Worm (Caenorhabditis elegans): ENCODE measurements around the gene F33H12.1.
"Not testable (repeated sequence)": the region's sequence is repeated elsewhere in the genome, so short reads cannot be mapped to it uniquely, and the experiment has no call there.

Gene F33H12.1

DNA sequence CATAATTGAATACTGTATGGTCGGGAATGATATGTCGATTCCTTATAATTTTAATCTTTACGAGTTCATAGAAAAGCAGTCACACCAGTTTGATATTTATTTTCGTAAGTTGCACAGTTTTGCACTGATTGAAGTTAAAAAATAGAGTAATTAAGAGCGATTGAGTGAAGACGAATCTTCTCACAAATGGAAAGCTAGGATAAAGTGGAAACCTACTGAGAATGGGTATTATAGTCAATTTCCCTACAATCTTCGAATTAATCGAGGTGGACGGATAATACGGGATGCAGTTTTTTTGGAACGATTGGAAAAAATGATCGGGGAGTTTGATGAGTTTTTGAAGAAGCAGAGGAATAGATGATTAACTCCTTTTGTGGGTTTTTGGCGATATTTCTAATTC, 40.7 kb downstream of the F33H12.1 start, which contains the start of gene F22E5.23:
Gene F22E5.23 (plus strand): TSS at position 301 of the 400 bp plus-strand sequence.
- no peak for TF ChIP-seq him-1 (tag; optimal IDR thresholded peaks at IDR 0.05)

DNA sequence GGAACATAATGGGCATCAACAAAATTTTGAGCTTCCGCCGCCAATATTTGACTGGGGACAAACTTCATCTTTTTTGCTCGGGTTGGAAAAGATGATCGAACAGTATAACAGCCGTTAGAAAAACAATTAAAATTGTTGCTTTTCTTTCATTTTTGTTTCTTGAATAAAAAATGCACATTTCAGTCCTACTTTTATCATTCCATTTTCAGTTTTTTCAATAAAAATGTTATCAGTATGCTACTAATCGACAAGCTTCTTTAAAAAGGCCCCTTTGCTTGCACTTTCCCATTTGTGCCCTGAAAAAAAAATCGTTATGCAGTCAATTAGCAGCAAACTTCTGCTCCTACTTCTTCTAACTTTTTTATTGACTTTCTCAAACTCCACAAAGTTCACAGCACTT, 41.5 kb downstream of the F33H12.1 start, which contains the start of gene F22E5.7:
Gene F22E5.7 (plus strand): TSS at position 301 of the 400 bp plus-strand sequence.
- TF ChIP-seq W03F9.2 (tag; optimal IDR thresholded peaks at IDR 0.05) (no peak), him-1 (tag; optimal IDR thresholded peaks at IDR 0.05) (no peak), dao-5 (tag; optimal IDR thresholded peaks at IDR 0.05) (no peak)

DNA sequence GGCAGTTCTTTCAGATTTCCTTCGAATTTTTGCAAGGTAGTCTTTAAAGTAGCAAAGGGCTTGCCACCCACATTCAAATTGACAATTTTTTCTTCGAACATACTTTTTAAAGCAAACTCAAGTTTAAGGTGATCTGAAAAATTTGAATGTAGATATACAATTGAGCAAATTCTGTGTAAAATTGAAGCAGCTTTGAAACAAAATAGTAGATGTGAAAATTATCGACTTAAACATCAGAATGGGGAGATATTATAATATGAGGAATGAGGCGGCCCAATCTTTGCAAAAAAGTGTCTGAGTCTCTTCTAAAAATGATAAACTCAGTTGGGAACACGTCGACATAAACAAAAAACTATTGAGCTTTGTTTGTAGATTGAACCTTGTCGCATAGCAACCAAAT, 44.2 kb downstream of the F33H12.1 start, which contains the start of gene F22E5.11:
Gene F22E5.11 (minus strand): TSS at position 101 of the 400 bp plus-strand sequence.
- TF ChIP-seq W03F9.2 (tag; optimal IDR thresholded peaks at IDR 0.05) (no peak), dao-5 (tag; optimal IDR thresholded peaks at IDR 0.05) (no peak), him-1 (tag; optimal IDR thresholded peaks at IDR 0.05) (no peak)

DNA sequence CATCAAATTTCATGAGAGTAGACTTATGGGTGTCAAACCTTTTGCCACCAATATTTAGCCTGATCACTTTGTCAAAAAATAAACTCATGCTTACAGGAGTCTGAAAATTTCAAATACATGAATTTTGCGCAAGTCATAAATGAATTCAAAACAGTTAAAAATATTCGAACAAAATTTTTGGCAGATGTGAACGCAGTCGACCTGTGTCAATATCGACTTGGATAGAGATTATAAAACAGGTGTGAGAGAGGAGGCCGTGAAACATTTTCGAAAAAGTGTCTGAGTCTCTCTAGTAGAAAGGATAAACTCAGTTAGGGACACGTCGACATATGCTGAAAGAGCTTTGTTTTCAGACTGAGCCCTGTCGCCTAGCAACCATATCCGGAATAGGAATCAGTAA, 46.5 kb downstream of the F33H12.1 start, which contains the start of gene F22E5.12:
Gene F22E5.12 (minus strand): TSS at position 101 of the 400 bp plus-strand sequence.
- not testable (repeated sequence) for TF ChIP-seq dao-5, W03F9.2, him-1 (tag; optimal IDR thresholded peaks at IDR 0.05)

DNA sequence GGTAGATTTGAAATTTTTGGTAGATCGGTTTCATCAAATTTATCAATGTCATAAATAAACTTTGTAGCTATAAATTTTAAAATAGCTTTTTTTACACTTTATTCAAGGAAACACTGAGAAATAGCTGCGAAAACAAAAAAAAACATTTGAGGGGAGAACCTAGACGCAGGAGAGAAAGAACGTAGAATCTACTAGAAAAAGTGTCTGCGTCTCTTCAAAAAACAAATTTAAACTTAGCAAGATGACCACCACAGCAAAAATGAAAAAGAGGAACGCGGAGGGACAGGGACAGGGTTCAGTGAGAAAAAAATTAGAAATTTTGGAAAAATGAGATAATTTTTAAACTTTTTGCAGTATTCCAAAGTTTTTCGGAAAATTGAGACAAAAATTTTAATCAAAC, 48.7 kb downstream of the F33H12.1 start:
- no peak for TF ChIP-seq W03F9.2 (tag; optimal IDR thresholded peaks at IDR 0.05)
- TF ChIP-seq dao-5 (tag; optimal IDR thresholded peaks at IDR 0.05), result no peak
- TF ChIP-seq him-1 (tag; optimal IDR thresholded peaks at IDR 0.05), result no peak

DNA sequence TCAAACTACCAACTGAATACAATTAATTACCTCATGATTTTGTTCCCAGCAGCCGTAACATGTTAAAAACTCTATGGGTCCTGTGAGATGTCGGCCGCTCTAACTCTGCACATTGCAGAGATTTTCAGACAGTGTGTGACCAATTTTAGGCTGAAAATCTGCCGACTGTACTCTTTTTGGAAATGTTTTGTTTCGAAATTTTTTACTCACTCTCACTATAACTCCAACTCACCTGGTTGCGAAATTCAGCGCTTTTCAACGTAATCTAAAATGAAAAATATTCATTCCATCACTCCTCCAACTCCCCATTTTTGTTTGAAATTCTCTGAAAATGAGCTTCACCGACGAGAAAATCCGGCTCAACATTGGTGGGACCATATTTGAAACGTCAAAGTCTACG, 49.3 kb downstream of the F33H12.1 start, which contains the start of the genes F22E5.13 and F22E5.6:
Gene F22E5.13 (minus strand): TSS at position 101 of the 400 bp plus-strand sequence.
Gene F22E5.6 (plus strand): TSS at position 297 of the 400 bp plus-strand sequence.
- TF ChIP-seq dao-5 (tag; optimal IDR thresholded peaks at IDR 0.05) (no peak), him-1 (tag; optimal IDR thresholded peaks at IDR 0.05) (no peak), W03F9.2 (tag; optimal IDR thresholded peaks at IDR 0.05) (no peak)
